Fruit fly (Drosophila melanogaster): Measurements from ENCODE around the gene Acp24A4.
A peak's percentile ranks its signal among the peaks of the same experiment; 100 is the strongest.

Gene Acp24A4

dm6 chr2L:3657349-3658142 is 36.2 kb downstream of the Acp24A4 start (continued):
- TF ChIP-seq CG7839 (tag; optimal IDR thresholded peaks at IDR 0.05) = peak; percentile 50
- peak; percentile 61 for TF ChIP-seq CG3995 (GFP tag; optimal IDR thresholded peaks at IDR 0.05)
- no peak for TF ChIP-seq CG18476 (GFP tag; optimal IDR thresholded peaks at IDR 0.05)
- TF ChIP-seq Mrtf (GFP tag; IDR thresholded peaks at IDR 0.05) = no peak
- peak; percentile 67 for TF ChIP-seq CG32772 (GFP tag; IDR thresholded peaks at IDR 0.05)
- TF ChIP-seq al (GFP tag; IDR thresholded peaks at IDR 0.05) = 0 out of 2 replicates have a peak, but pooled peaks have one; percentile 3
- no peak for TF ChIP-seq ATbp (GFP tag; optimal IDR thresholded peaks at IDR 0.05)
- TF ChIP-seq H2.0 (GFP tag; IDR thresholded peaks at IDR 0.05) = no peak
- peak; percentile 36 for TF ChIP-seq CG18764 (GFP tag; optimal IDR thresholded peaks at IDR 0.05)
- TF ChIP-seq esg (GFP tag; conservative IDR thresholded peaks at IDR 0.05) = no peak
- TF ChIP-seq CHES-1-like (GFP tag; optimal IDR thresholded peaks at IDR 0.05) = peak; percentile 6
- no peak for TF ChIP-seq CG11085 (GFP tag; IDR thresholded peaks at IDR 0.05)
- no peak for TF ChIP-seq prd (optimal IDR thresholded peaks at IDR 0.05)
- peak; percentile 72 for TF ChIP-seq prd (GFP tag; IDR thresholded peaks at IDR 0.05)
- no peak for TF ChIP-seq CG10274 (GFP tag; optimal IDR thresholded peaks at IDR 0.05)
- TF ChIP-seq tgo (GFP tag; IDR thresholded peaks at IDR 0.05) = no peak; the same call in 2 of the 3 replicates
- no peak for TF ChIP-seq Tbp (GFP tag; optimal IDR thresholded peaks at IDR 0.05)
- peak in 1 of 3 experiments; percentile 50 for TF ChIP-seq Stat92E (GFP tag; optimal IDR thresholded peaks at IDR 0.05)
- peak; percentile 43 to 71 for TF ChIP-seq dpn (GFP tag; optimal IDR thresholded peaks at IDR 0.05)
- TF ChIP-seq unc-4 (GFP tag; IDR thresholded peaks at IDR 0.05; ENCODE audit: partially characterized antibody) = peak; percentile 43; the same call in 1 of the 2 replicates
- peak; percentile 66 for TF ChIP-seq CG4424 (GFP tag; optimal IDR thresholded peaks at IDR 0.05)
- TF ChIP-seq CG13894 (tag; optimal IDR thresholded peaks at IDR 0.05) = peak; percentile 83
- peak; percentile 83; the same call in 1 of the 2 replicates for TF ChIP-seq amos (GFP tag; IDR thresholded peaks at IDR 0.05; ENCODE audit: partially characterized antibody)
- no peak for TF ChIP-seq Sin3A (optimal IDR thresholded peaks at IDR 0.05)
- peak; percentile 72; the same call in 2 of the 3 replicates for TF ChIP-seq row (GFP tag; IDR thresholded peaks at IDR 0.05)
- no peak for TF ChIP-seq CG10543 (GFP tag; optimal IDR thresholded peaks at IDR 0.05)
- no peak for TF ChIP-seq gsb-n (tag; optimal IDR thresholded peaks at IDR 0.05)
- TF ChIP-seq CG7786 (GFP tag; optimal IDR thresholded peaks at IDR 0.05) = no peak
- TF ChIP-seq Dek (tag; optimal IDR thresholded peaks at IDR 0.05) = peak; percentile 31
- peak; percentile 36 for TF ChIP-seq ERR (GFP tag; optimal IDR thresholded peaks at IDR 0.05)
- no peak for TF ChIP-seq CG17802 (tag; optimal IDR thresholded peaks at IDR 0.05)
- TF ChIP-seq chn (GFP tag; optimal IDR thresholded peaks at IDR 0.05) = no peak
- TF ChIP-seq br (optimal IDR thresholded peaks at IDR 0.05) = no peak
- no peak for TF ChIP-seq MESR4 (GFP tag; optimal IDR thresholded peaks at IDR 0.05)
- TF ChIP-seq CG16779 (GFP tag; IDR thresholded peaks at IDR 0.05) = no peak
- no peak for TF ChIP-seq YL-1 (GFP tag; optimal IDR thresholded peaks at IDR 0.05)
- peak; percentile 58 for TF ChIP-seq CG12744 (GFP tag; optimal IDR thresholded peaks at IDR 0.05)
- no peak for TF ChIP-seq CG4328 (GFP tag; optimal IDR thresholded peaks at IDR 0.05)
- TF ChIP-seq CG42726 (GFP tag; IDR thresholded peaks at IDR 0.05; ENCODE audit: partially characterized antibody) = peak; percentile 90
- no peak for TF ChIP-seq CG2202 (tag; optimal IDR thresholded peaks at IDR 0.05)
- no peak for TF ChIP-seq CG8478 (optimal IDR thresholded peaks at IDR 0.05)
- TF ChIP-seq Dfd (GFP tag; optimal IDR thresholded peaks at IDR 0.05) = no peak
- peak; percentile 83 for TF ChIP-seq phol (tag; optimal IDR thresholded peaks at IDR 0.05)
- TF ChIP-seq MBD-R2 (GFP tag; IDR thresholded peaks at IDR 0.05) = no peak
- peak; percentile 18; the same call in 1 of the 2 replicates for TF ChIP-seq CG10366 (GFP tag; IDR thresholded peaks at IDR 0.05)
- TF ChIP-seq hb (GFP tag; IDR thresholded peaks at IDR 0.05; ENCODE audit: partially characterized antibody) = no peak
- no peak for TF ChIP-seq CG14965 (GFP tag; optimal IDR thresholded peaks at IDR 0.05; ENCODE audit: borderline replicate concordance)
- TF ChIP-seq CG33557 (GFP tag; optimal IDR thresholded peaks at IDR 0.05) = no peak
- no peak for TF ChIP-seq CG6175 (GFP tag; IDR thresholded peaks at IDR 0.05)
- TF ChIP-seq vnd (GFP tag; IDR thresholded peaks at IDR 0.05; ENCODE audit: partially characterized antibody) = no peak

Measured in whole organism, embryonic.